Fruit fly (Drosophila melanogaster): Measurements from ENCODE around the gene Rpn3.

The Rpn3 gene

DNA sequence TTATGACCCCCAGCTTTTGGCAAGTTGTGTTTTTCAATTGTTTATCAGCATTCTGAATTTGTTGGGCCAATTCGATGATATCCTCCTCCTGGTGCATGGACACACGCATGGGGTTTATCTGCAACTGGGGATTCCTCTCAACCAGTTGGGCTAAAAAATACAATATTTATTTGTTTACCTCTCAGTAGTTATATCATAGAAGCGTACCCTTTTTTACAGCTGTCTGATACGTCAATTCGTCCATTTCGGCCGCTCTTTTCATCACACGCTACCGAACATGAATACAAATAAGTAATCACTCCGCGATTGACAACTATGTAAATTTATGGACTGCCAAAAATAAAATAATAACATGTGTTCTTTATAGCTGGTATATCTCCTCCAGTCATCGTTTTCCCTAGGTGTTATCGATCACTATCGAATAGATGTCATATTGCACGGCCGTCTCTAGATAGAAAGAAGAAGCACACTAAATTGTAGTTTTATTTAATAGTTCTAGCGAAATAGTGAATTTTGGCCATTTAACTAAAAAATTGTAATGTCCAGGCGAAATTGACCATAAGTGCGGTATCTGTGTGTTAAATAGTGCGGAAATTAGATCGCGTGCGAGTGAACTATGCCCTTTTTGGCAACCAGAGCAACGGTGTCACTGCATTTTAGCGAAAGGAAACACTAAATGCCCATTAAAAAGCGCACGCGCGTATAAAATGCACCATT lies 17.2 kb upstream of the Rpn3 start, which contains the start of the genes mib2 and CG31800 (continued):
- TF ChIP-seq ac (GFP tag; optimal IDR thresholded peaks at IDR 0.05) (no peak), CG1792 (GFP tag; optimal IDR thresholded peaks at IDR 0.05) (no peak), CG9609 (GFP tag; optimal IDR thresholded peaks at IDR 0.05) (no peak), nerfin-2 (GFP tag; IDR thresholded peaks at IDR 0.05; ENCODE audit: partially characterized antibody) (peak; percentile 78), seq (GFP tag; IDR thresholded peaks at IDR 0.05) (no peak), CG11696 (GFP tag; IDR thresholded peaks at IDR 0.05) (no peak), CG3838 (GFP tag; optimal IDR thresholded peaks at IDR 0.05) (no peak), CG32532 (GFP tag; IDR thresholded peaks at IDR 0.05) (no peak), BtbVII (GFP tag; optimal IDR thresholded peaks at IDR 0.05) (no peak), CG12236 (GFP tag; optimal IDR thresholded peaks at IDR 0.05) (no peak), CG9932 (GFP tag; IDR thresholded peaks at IDR 0.05) (peak; percentile 47; the same call in 1 of the 2 replicates), Taf1 (GFP tag; IDR thresholded peaks at IDR 0.05) (no peak), insv (GFP tag; optimal IDR thresholded peaks at IDR 0.05) (no peak), Camta (GFP tag; optimal IDR thresholded peaks at IDR 0.05) (no peak), Dad (GFP tag; optimal IDR thresholded peaks at IDR 0.05) (no peak), CG10979 (tag; optimal IDR thresholded peaks at IDR 0.05) (no peak), caup (GFP tag; optimal IDR thresholded peaks at IDR 0.05; ENCODE audit: severe bottlenecking) (no peak), Nf-YA (GFP tag; IDR thresholded peaks at IDR 0.05) (no peak), sens-2 (GFP tag; IDR thresholded peaks at IDR 0.05) (no peak), gro (GFP tag; optimal IDR thresholded peaks at IDR 0.05) (peak; percentile 20), row (GFP tag; IDR thresholded peaks at IDR 0.05) (peak; percentile 44; the same call in 1 of the 3 replicates), CG3065 (GFP tag; optimal IDR thresholded peaks at IDR 0.05) (no peak), CG6254 (GFP tag; optimal IDR thresholded peaks at IDR 0.05) (no peak), dimm (GFP tag; IDR thresholded peaks at IDR 0.05) (no peak), z (GFP tag; IDR thresholded peaks at IDR 0.05) (no peak), CG1233 (GFP tag; optimal IDR thresholded peaks at IDR 0.05) (no peak), wek (GFP tag; optimal IDR thresholded peaks at IDR 0.05) (no peak), CG2712 (tag; optimal IDR thresholded peaks at IDR 0.05) (no peak), Tbp (GFP tag; optimal IDR thresholded peaks at IDR 0.05) (no peak), fd3F (GFP tag; optimal IDR thresholded peaks at IDR 0.05) (no peak), CG15269 (tag; optimal IDR thresholded peaks at IDR 0.05) (no peak), MBD-R2 (GFP tag; IDR thresholded peaks at IDR 0.05) (peak; percentile 65), Aef1 (GFP tag; IDR thresholded peaks at IDR 0.05) (no peak), CG12942 (GFP tag; optimal IDR thresholded peaks at IDR 0.05) (no peak), Hr39 (optimal IDR thresholded peaks at IDR 0.05) (no peak), cwo (GFP tag; optimal IDR thresholded peaks at IDR 0.05) (no peak), esg (GFP tag; conservative IDR thresholded peaks at IDR 0.05) (no peak), Dip3 (GFP tag; optimal IDR thresholded peaks at IDR 0.05) (no peak), ems (GFP tag; optimal IDR thresholded peaks at IDR 0.05) (no peak), CG6654 (GFP tag; optimal IDR thresholded peaks at IDR 0.05) (no peak), YL-1 (GFP tag; optimal IDR thresholded peaks at IDR 0.05) (peak; percentile 59), chn (GFP tag; optimal IDR thresholded peaks at IDR 0.05) (peak; percentile 1), HLH54F (GFP tag; optimal IDR thresholded peaks at IDR 0.05) (no peak), CG5180 (GFP tag; optimal IDR thresholded peaks at IDR 0.05) (no peak), corto (GFP tag; optimal IDR thresholded peaks at IDR 0.05) (no peak), HLH4C (GFP tag; IDR thresholded peaks at IDR 0.05; ENCODE audit: partially characterized antibody) (peak; percentile 89), CG7357 (GFP tag; IDR thresholded peaks at IDR 0.05) (no peak), Ptx1 (GFP tag; IDR thresholded peaks at IDR 0.05) (no peak), Fer1 (GFP tag; optimal IDR thresholded peaks at IDR 0.05) (no peak), lab (GFP tag; optimal IDR thresholded peaks at IDR 0.05) (no peak), Sry-β (GFP tag; optimal IDR thresholded peaks at IDR 0.05) (no peak)
